Fruit fly (Drosophila melanogaster): ENCODE measurements around the gene ND-MNLL.

dm6 chrX:7923063-7923462 lies 29.5 kb upstream of the ND-MNLL start:
- TF ChIP-seq CTCF (optimal IDR thresholded peaks at IDR 0.05) (no peak), CG8478 (optimal IDR thresholded peaks at IDR 0.05) (no peak)
